Fruit fly (Drosophila melanogaster): Measurements from ENCODE around the gene ninaA.

ninaA gene

dm6 chr2L:847189-847987, 29.7 kb upstream of the ninaA start (continued):
- TF ChIP-seq CG3847 (GFP tag; IDR thresholded peaks at IDR 0.05) (no peak), Bgb (GFP tag; IDR thresholded peaks at IDR 0.05; ENCODE audit: partially characterized antibody) (no peak), CG14965 (GFP tag; optimal IDR thresholded peaks at IDR 0.05; ENCODE audit: borderline replicate concordance) (no peak), chinmo (GFP tag; IDR thresholded peaks at IDR 0.05; ENCODE audit: partially characterized antibody) (0 out of 4 replicates have a peak, but pooled peaks have one; percentile 10), CG33213 (GFP tag; optimal IDR thresholded peaks at IDR 0.05) (no peak), CG17612 (GFP tag; IDR thresholded peaks at IDR 0.05) (no peak), Jarid2 (GFP tag; optimal IDR thresholded peaks at IDR 0.05) (no peak), emc (GFP tag; optimal IDR thresholded peaks at IDR 0.05) (no peak), MBD-R2 (GFP tag; IDR thresholded peaks at IDR 0.05) (no peak), pho (GFP tag; optimal IDR thresholded peaks at IDR 0.05) (no peak), GATAe (GFP tag; conservative IDR thresholded peaks at IDR 0.05) (no peak), CG16813 (GFP tag; IDR thresholded peaks at IDR 0.05; ENCODE audit: partially characterized antibody) (no peak), CG16779 (GFP tag; IDR thresholded peaks at IDR 0.05) (no peak), CG2120 (GFP tag; optimal IDR thresholded peaks at IDR 0.05) (peak; percentile 12), vvl (GFP tag; IDR thresholded peaks at IDR 0.05) (no peak), CG2678 (tag; optimal IDR thresholded peaks at IDR 0.05) (peak; percentile 36), repo (GFP tag; optimal IDR thresholded peaks at IDR 0.05) (no peak), nerfin-1 (tag; optimal IDR thresholded peaks at IDR 0.05) (no peak), Hr3 (GFP tag; optimal IDR thresholded peaks at IDR 0.05) (no peak), Ssrp (tag; optimal IDR thresholded peaks at IDR 0.05) (peak; percentile 20), hkb (optimal IDR thresholded peaks at IDR 0.05) (no peak), hkb (GFP tag; IDR thresholded peaks at IDR 0.05) (no peak), inv (GFP tag; IDR thresholded peaks at IDR 0.05; ENCODE audit: partially characterized antibody) (no peak), nom (GFP tag; optimal IDR thresholded peaks at IDR 0.05) (no peak), lola (GFP tag; optimal IDR thresholded peaks at IDR 0.05) (no peak), phol (tag; optimal IDR thresholded peaks at IDR 0.05) (peak; percentile 22), Sry-β (GFP tag; optimal IDR thresholded peaks at IDR 0.05) (no peak), CG12769 (tag; optimal IDR thresholded peaks at IDR 0.05) (no peak), CG8281 (tag; optimal IDR thresholded peaks at IDR 0.05) (no peak), shn (GFP tag; optimal IDR thresholded peaks at IDR 0.05) (no peak), bbx (GFP tag; IDR thresholded peaks at IDR 0.05; ENCODE audit: partially characterized antibody) (no peak), CG15601 (tag; optimal IDR thresholded peaks at IDR 0.05) (no peak), nerfin-2 (GFP tag; IDR thresholded peaks at IDR 0.05; ENCODE audit: partially characterized antibody) (no peak), CG31441 (GFP tag; IDR thresholded peaks at IDR 0.05) (peak; percentile 42; the same call in 1 of the 2 replicates), CG1024 (GFP tag; IDR thresholded peaks at IDR 0.05) (no peak), danr (GFP tag; IDR thresholded peaks at IDR 0.05) (no peak), CG4617 (GFP tag; optimal IDR thresholded peaks at IDR 0.05; ENCODE audit: borderline replicate concordance) (no peak), dati (GFP tag; IDR thresholded peaks at IDR 0.05) (no peak), yki (optimal IDR thresholded peaks at IDR 0.05) (no peak), stc (GFP tag; IDR thresholded peaks at IDR 0.05) (no peak), YL-1 (GFP tag; optimal IDR thresholded peaks at IDR 0.05) (no peak), NFAT (GFP tag; IDR thresholded peaks at IDR 0.05) (no peak), Atf6 (GFP tag; IDR thresholded peaks at IDR 0.05) (no peak), Oaz (GFP tag; IDR thresholded peaks at IDR 0.05) (no peak), br (optimal IDR thresholded peaks at IDR 0.05) (no peak), CG9727 (GFP tag; optimal IDR thresholded peaks at IDR 0.05) (no peak), sima (GFP tag; optimal IDR thresholded peaks at IDR 0.05) (no peak), az2 (GFP tag; optimal IDR thresholded peaks at IDR 0.05) (no peak), Atf-2 (GFP tag; optimal IDR thresholded peaks at IDR 0.05) (no peak), CG1233 (GFP tag; optimal IDR thresholded peaks at IDR 0.05) (no peak)

Measured in whole organism, embryonic.